Worm (Caenorhabditis elegans): Measurements from ENCODE around the gene C05C10.5.

Gene C05C10.5

DNA sequence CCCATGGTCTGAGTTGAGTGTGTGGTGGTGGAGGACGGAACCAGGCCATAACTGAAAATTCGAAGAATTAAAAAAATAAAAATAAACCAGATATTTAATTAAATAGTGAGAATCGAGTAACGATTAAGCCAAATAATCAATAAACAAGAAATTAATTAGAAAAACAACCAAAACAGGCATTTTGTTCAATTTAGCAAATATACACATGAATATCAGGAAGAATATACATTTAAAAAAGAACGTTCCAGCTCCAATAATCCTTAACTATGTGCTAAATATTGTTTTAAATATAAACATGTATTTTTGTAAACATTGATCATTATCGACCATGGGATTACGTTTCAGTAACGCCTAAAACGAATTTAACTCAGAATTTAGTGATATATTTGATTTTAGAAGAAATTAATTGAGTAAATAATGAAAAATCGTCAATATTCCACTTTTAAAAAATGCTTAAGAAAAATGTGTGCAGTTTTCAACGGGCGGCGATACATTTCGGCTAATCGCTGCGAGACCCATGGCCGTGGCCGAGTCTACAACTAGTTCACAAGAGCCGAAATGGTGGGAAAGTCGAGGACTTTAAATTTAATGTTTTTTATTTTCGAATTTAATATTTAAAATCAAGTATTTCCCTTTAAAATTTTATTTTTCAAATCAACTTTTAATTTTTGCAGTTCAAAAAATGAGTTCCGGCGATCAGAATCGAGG, 29.3 kb downstream of the C05C10.5 start, which contains the start of the genes R53.4 and psf-1 (continued):
- no peak for TF ChIP-seq ets-5 (GFP tag; IDR thresholded peaks at IDR 0.05)
- peak; percentile 61 for TF ChIP-seq C16A3.4 (tag; optimal IDR thresholded peaks at IDR 0.05)
- TF ChIP-seq blmp-1 (tag; optimal IDR thresholded peaks at IDR 0.05), result peak; percentile 62
- TF ChIP-seq unc-30 (tag; optimal IDR thresholded peaks at IDR 0.05), result no peak
- TF ChIP-seq egl-13 (tag; optimal IDR thresholded peaks at IDR 0.05), result peak; percentile 43
- TF ChIP-seq sptf-1 (tag; optimal IDR thresholded peaks at IDR 0.05), result no peak
- TF ChIP-seq elt-3 (tag; optimal IDR thresholded peaks at IDR 0.05), result peak in 1 of 6 experiments; percentile 72
- no peak for TF ChIP-seq nhr-237 (tag; optimal IDR thresholded peaks at IDR 0.05)
- peak; percentile 76 for TF ChIP-seq mep-1 (tag; optimal IDR thresholded peaks at IDR 0.05)
- no peak for TF ChIP-seq ama-1 (optimal IDR thresholded peaks at IDR 0.05)
- TF ChIP-seq unc-62 (GFP tag; optimal IDR thresholded peaks at IDR 0.05), result no peak
- TF ChIP-seq lsy-2 (tag; optimal IDR thresholded peaks at IDR 0.05), result peak; percentile 80 to 88
- no peak for TF ChIP-seq fkh-10 (GFP tag; optimal IDR thresholded peaks at IDR 0.05)
- TF ChIP-seq sup-37 (GFP tag; optimal IDR thresholded peaks at IDR 0.05), result no peak
- no peak for TF ChIP-seq ceh-88 (GFP tag; IDR thresholded peaks at IDR 0.05)
- TF ChIP-seq irx-1 (tag; optimal IDR thresholded peaks at IDR 0.05), result peak; percentile 53
- peak; percentile 62 for TF ChIP-seq nhr-85 (tag)
- no peak for TF ChIP-seq alr-1 (tag; optimal IDR thresholded peaks at IDR 0.05; ENCODE audit: borderline replicate concordance)
- TF ChIP-seq aha-1 (tag; optimal IDR thresholded peaks at IDR 0.05), result peak; percentile 15
- TF ChIP-seq pag-3 (tag; optimal IDR thresholded peaks at IDR 0.05; ENCODE audit: borderline replicate concordance, insufficient read depth), result no peak
- peak; percentile 91 for TF ChIP-seq rnt-1 (tag; optimal IDR thresholded peaks at IDR 0.05)
- no peak for TF ChIP-seq hlh-17 (GFP tag; optimal IDR thresholded peaks at IDR 0.05; ENCODE audit: borderline replicate concordance)
- TF ChIP-seq vab-15 (tag; optimal IDR thresholded peaks at IDR 0.05), result peak; percentile 37
- no peak for TF ChIP-seq ztf-4 (tag; optimal IDR thresholded peaks at IDR 0.05)
- TF ChIP-seq nhr-20 (tag; optimal IDR thresholded peaks at IDR 0.05), result peak; percentile 71
- peak; percentile 23 for TF ChIP-seq snpc-4 (tag; optimal IDR thresholded peaks at IDR 0.05)
- no peak for TF ChIP-seq mef-2 (tag; optimal IDR thresholded peaks at IDR 0.05)
- TF ChIP-seq ces-1 (GFP tag; optimal IDR thresholded peaks at IDR 0.05), result no peak
- TF ChIP-seq tbx-2 (tag; optimal IDR thresholded peaks at IDR 0.05), result peak; percentile 72
- TF ChIP-seq elt-2 (tag; optimal IDR thresholded peaks at IDR 0.05), result no peak
- peak; percentile 63 for TF ChIP-seq ceh-90 (tag; optimal IDR thresholded peaks at IDR 0.05)
- no peak for TF ChIP-seq Y116A8C.19 (tag; optimal IDR thresholded peaks at IDR 0.05; ENCODE audit: borderline replicate concordance)
- TF ChIP-seq C34B4.2 (tag; optimal IDR thresholded peaks at IDR 0.05), result no peak

DNA sequence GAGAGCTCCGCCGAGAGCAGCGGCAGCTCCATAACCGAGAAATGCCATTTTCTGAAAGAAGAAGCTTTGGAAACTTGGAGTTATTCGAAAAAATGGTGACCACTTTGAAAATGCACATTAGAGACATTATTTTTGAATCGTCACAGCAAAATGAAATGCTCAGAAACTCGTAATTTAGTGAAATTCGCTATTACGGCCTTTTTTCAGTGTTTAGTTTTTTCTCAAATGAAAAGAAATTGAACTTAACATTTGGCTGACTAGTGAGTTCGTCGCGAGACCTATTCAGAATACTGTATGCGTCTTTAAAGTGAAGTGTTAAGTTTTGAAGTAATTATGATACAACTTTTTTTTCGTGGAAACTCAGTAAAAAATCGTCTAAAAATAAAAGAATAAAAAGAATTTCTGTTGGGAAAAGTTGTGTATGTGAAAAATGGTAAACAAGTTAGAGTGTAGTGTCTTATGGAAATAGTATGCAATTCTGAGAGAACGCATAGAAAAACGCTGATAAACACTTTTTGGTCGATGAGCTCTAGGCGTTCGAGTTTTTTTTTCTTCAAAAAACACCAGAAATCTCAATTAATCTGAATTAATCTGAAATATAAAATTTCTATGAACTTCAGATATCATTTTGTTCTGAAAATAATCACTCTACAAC, 31.7 kb downstream of the C05C10.5 start, which contains the start of gene R53.5:
R53.5 (minus strand) TSS at position 51 of the 655 bp plus-strand sequence.
- TF ChIP-seq lsy-2 (tag; optimal IDR thresholded peaks at IDR 0.05) (peak in 1 of 2 experiments; percentile 38), fkh-8 (tag; optimal IDR thresholded peaks at IDR 0.05) (no peak), ceh-8 (GFP tag; optimal IDR thresholded peaks at IDR 0.05) (no peak), efl-1 (optimal IDR thresholded peaks at IDR 0.05) (no peak), efl-1 (GFP tag; optimal IDR thresholded peaks at IDR 0.05 in 1 of 2) (peak in 1 of 2 experiments; percentile 30), lin-15B (tag; optimal IDR thresholded peaks at IDR 0.05) (no peak), nhr-90 (tag; optimal IDR thresholded peaks at IDR 0.05; ENCODE audit: poor library complexity) (no peak)

DNA sequence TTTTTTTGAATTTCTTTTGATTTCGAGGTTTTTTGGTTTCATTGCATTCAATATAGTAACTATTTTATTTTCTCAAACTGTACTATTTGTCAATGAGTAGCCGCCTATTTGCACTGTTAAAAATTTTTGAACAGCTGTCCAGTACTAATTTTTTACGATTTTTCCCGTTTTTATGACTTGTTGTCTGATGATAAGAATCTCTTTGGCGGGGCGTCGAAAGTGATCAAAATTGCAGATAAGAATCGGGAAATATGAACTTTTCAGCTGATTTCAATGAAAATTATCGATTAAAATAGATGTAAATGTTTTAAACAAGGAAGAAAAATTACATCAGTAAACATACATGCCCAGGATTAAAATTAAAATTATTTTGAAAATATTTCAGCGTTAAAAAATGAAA, 35.4 kb downstream of the C05C10.5 start:
- TF ChIP-seq lin-14 (GFP tag; optimal IDR thresholded peaks at IDR 0.05) (peak; percentile 64), nhr-20 (tag; optimal IDR thresholded peaks at IDR 0.05) (peak; percentile 8), hlh-17 (GFP tag; optimal IDR thresholded peaks at IDR 0.05; ENCODE audit: borderline replicate concordance) (no peak), elt-2 (tag; optimal IDR thresholded peaks at IDR 0.05) (peak; percentile 71), skn-1 (tag; optimal IDR thresholded peaks at IDR 0.05) (no peak), lin-35 (GFP tag; optimal IDR thresholded peaks at IDR 0.05) (peak in 1 of 2 experiments; percentile 21), nhr-85 (tag) (peak; percentile 89), tlp-1 (tag; optimal IDR thresholded peaks at IDR 0.05) (peak; percentile 36), efl-1 (optimal IDR thresholded peaks at IDR 0.05) (no peak), efl-1 (GFP tag; optimal IDR thresholded peaks at IDR 0.05 in 1 of 2) (peak in 1 of 2 experiments; percentile 1)
